Fruit fly (Drosophila melanogaster) whole organism, adult: ENCODE results near the gene CG42811.

Experiments used
- CG11617 ChIP-seq: fragments of 200-800 bp; sonication (Bioruptor generic); optimal IDR thresholded peaks from 2 replicates; lab custom pipeline; 2017; ENCODE audit warnings: mild to moderate bottlenecking, missing biosample characterization, missing genetic modification reagents, missing genetic modification characterization
- CG12768 ChIP-seq: fragments of 200-800 bp; sonication (Bioruptor generic); optimal IDR thresholded peaks from 2 replicates; lab custom pipeline; 2017; ENCODE audit warnings: missing biosample characterization, missing genetic modification characterization, mild to moderate bottlenecking, moderate library complexity, missing genetic modification reagents
- CG14711 ChIP-seq: fragments of 200-800 bp; sonication (Bioruptor generic); optimal IDR thresholded peaks from 2 replicates; lab custom pipeline; 2018; ENCODE audit warnings: missing biosample characterization, mild to moderate bottlenecking, missing genetic modification characterization, moderate library complexity
- CG1620 ChIP-seq: fragments of 200-800 bp; sonication (Bioruptor generic); optimal IDR thresholded peaks from 2 replicates; lab custom pipeline; 2016; ENCODE audit warnings: missing biosample characterization, missing genetic modification characterization
- CG33017 ChIP-seq: fragments of 200-800 bp; sonication (Bioruptor generic); optimal IDR thresholded peaks from 2 replicates; lab custom pipeline; 2018; ENCODE audit warnings: missing biosample characterization, mild to moderate bottlenecking, missing genetic modification characterization, moderate library complexity
- CG5204 ChIP-seq: fragments of 200-800 bp; sonication (Bioruptor generic); optimal IDR thresholded peaks from 2 replicates; lab custom pipeline; 2016; ENCODE audit warnings: missing biosample characterization, missing genetic modification characterization
- CG7045 ChIP-seq: fragments of 200-800 bp; sonication (Bioruptor generic); optimal IDR thresholded peaks from 2 replicates; lab custom pipeline; 2017; ENCODE audit warnings: missing biosample characterization, mild to moderate bottlenecking, missing genetic modification characterization
- CG7101 ChIP-seq: fragments of 200-800 bp; sonication (Bioruptor generic); optimal IDR thresholded peaks from 2 replicates; lab custom pipeline; 2018; ENCODE audit warnings: missing biosample characterization, mild to moderate bottlenecking, missing genetic modification characterization, moderate library complexity
- Clk ChIP-seq: fragments of 200-800 bp; sonication (Bioruptor generic); optimal IDR thresholded peaks from 2 replicates; lab custom pipeline; 2017; ENCODE audit warnings: missing biosample characterization, missing genetic modification characterization
- Crg-1 ChIP-seq: fragments of 200-800 bp; sonication (Bioruptor generic); optimal IDR thresholded peaks from 2 replicates; lab custom pipeline; 2016; ENCODE audit warnings: missing biosample characterization, missing genetic modification characterization
- Hr96 ChIP-seq: fragments of 200-800 bp; sonication (Bioruptor generic); optimal IDR thresholded peaks from 2 replicates; lab custom pipeline; 2016; ENCODE audit warnings: missing biosample characterization, missing genetic modification characterization
- Mnt ChIP-seq: fragments of 200-800 bp; sonication (Bioruptor generic); optimal IDR thresholded peaks from 2 replicates; lab custom pipeline; 2016; ENCODE audit warnings: missing biosample characterization, mild to moderate bottlenecking, missing genetic modification characterization
- bab1 ChIP-seq: fragments of 200-800 bp; sonication (Bioruptor generic); optimal IDR thresholded peaks from 3 replicates; lab custom pipeline; 2019; ENCODE audit warnings: missing biosample characterization, mild to moderate bottlenecking, missing genetic modification characterization, moderate library complexity
- cic ChIP-seq: fragments of 200-800 bp; sonication (Bioruptor generic); optimal IDR thresholded peaks from 2 replicates; lab custom pipeline; 2017; ENCODE audit warnings: missing biosample characterization, mild to moderate bottlenecking, missing genetic modification characterization, moderate library complexity
- cnc ChIP-seq, 2 experiments: fragments of >200 bp; optimal IDR thresholded peaks; 2 replicates each; lab custom pipeline; 2017
- kay ChIP-seq: fragments of 200-800 bp; sonication (Bioruptor generic); peaks from one replicate; lab custom pipeline; 2016; ENCODE audit warnings: missing biosample characterization, missing genetic modification characterization, borderline replicate concordance
- ovo ChIP-seq: fragments of 200-800 bp; sonication (Bioruptor generic); optimal IDR thresholded peaks from 2 replicates; lab custom pipeline; 2016; ENCODE audit warnings: missing biosample characterization, missing genetic modification characterization
- pad ChIP-seq: fragments of 200-800 bp; sonication (Bioruptor generic); optimal IDR thresholded peaks from 3 replicates; lab custom pipeline; 2017; ENCODE audit warnings: missing biosample characterization, missing genetic modification characterization, mild to moderate bottlenecking, moderate library complexity, missing genetic modification reagents
- tj ChIP-seq: fragments of 200-800 bp; sonication (Bioruptor generic); optimal IDR thresholded peaks from 3 replicates; lab custom pipeline; 2017; ENCODE audit warnings: missing biosample characterization, mild to moderate bottlenecking, missing genetic modification characterization, moderate library complexity
- toe ChIP-seq: fragments of 200-800 bp; sonication (Bioruptor generic); optimal IDR thresholded peaks from 2 replicates; lab custom pipeline; 2016; ENCODE audit warnings: missing biosample characterization, missing genetic modification characterization

The CG42811 gene

DNA sequence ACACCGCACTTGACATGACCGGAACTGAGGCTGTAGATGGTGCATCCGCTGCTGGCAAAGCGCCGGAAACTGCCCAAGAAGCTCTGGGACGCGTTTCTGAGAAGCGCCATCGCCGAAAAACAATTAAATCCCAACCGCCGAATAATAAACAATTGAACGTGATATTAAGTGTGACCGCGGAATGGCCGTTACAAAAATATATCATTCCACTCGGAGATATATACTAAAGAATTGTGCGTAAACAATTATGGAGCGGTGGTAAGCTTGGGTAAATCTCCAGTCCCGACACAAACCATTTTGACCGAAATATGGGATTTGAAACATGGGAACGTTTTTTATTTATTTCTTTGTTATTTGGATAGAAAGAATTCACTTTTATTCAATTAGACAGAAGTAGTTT lies 7.1 kb downstream of the CG42811 start, which contains the start of gene CG18528:
Gene CG18528 (minus strand): TSS at position 188 of the 400 bp plus-strand sequence.
- TF ChIP-seq Clk (no peak), bab1 (GFP tag; lab: Kevin White, UChicago) (peak; percentile 53)

DNA sequence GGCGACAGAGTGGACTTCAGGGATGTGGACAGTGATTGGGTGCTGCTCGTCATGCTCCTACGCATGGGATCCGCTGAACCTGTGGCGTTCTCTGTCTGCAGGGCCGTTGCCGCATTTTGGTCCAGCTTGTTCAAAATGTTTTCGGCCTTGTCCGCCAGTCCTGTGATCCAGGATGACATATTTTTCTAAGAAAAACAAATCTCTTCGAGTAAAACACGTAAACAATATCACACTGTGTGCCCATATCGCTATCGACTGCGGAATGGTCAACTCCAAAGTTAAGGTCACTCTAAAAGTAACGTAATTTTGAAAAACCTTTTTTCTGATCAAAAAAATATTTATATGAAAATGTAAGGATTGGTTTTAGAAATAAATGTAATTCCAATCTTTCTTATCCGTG lies 9.3 kb downstream of the CG42811 start, which contains the start of gene Golgin84:
Gene Golgin84 (minus strand): TSS at position 241 of the 400 bp plus-strand sequence.
- TF ChIP-seq CG7101 (tag; lab: Kevin White, UChicago) (no peak), CG11617 (GFP tag; lab: Kevin White, UChicago) (no peak), CG12768 (GFP tag; lab: Kevin White, UChicago) (no peak)

DNA sequence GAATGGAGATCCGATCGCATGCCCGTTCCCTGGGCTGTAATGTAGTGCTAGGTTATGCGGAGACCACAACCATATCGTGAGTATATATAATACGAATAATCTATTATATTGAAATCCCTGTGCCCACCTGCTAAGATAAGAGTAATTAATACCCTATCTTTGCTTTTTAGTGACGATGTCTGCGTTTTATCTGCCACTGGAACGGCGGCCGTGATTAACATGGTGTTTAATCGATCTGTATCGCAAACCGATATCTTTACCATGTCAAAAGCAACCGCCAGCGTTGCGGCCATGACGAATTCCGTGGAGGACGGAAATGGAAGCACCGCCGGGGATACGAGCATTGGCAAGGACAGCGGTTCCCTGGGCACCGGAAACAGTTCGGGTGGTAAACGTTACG lies 13.6 kb downstream of the CG42811 start:
- TF ChIP-seq CG5204 (GFP tag; lab: Kevin White, UChicago) (no peak), cic (GFP tag; lab: Kevin White, UChicago) (no peak), CG14711 (tag; lab: Kevin White, UChicago) (no peak), CG7101 (tag; lab: Kevin White, UChicago) (no peak), ovo (no peak), cnc (optimal IDR thresholded peaks at IDR 0.05; lab: Kevin White, UChicago) (no peak), CG7045 (no peak), CG11617 (GFP tag; lab: Kevin White, UChicago) (no peak), Crg-1 (no peak), CG33017 (tag; lab: Kevin White, UChicago) (no peak), kay (GFP tag; lab: Kevin White, UChicago) (no peak), tj (GFP tag; lab: Kevin White, UChicago) (no peak), pad (GFP tag; lab: Kevin White, UChicago) (no peak), toe (GFP tag; lab: Kevin White, UChicago) (no peak), bab1 (GFP tag; lab: Kevin White, UChicago) (no peak), Clk (no peak), Hr96 (GFP tag; lab: Kevin White, UChicago) (no peak), Mnt (GFP tag; lab: Kevin White, UChicago) (no peak)

DNA sequence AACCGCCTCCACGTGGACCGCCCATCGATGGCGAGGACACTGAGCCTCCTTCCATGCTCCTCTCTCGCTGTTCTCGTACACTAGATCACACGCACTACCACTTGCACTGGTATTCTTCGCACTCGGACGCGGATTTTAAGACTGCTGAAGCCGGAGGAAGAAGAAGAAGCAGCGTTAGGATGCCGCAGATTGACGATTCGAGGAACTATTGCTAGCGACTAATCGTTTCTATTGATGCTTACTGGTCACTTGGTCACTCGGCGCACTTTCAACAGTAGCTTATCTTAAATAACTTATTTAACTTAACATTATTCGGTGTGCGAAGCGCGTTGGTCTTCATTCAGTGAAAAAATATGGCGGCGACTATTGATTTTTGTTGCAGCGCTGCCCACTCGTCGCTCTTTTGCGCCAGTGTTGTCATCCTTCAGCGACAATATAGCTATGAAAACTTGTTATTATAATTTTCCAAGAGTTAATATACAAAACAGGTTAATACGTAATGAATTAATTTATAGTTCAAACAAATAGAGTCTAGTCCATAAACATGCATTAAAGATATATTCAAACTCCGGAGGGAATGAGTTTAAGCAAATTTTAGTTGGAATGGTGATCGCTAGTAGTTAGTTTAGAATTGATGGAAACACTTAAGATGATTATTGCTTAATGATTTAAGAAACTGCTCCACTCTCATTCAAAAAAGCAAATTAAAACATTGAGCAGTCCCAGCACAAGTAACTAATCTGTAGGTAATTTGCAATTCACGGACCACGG lies 18.4 kb downstream of the CG42811 start, which contains the start of the genes CG5746 and CG6454:
Gene CG5746 (minus strand): TSS at position 372 of the 771 bp plus-strand sequence.
Gene CG6454 (plus strand): TSS at position 763 of the 771 bp plus-strand sequence.
- TF ChIP-seq Mnt (GFP tag; lab: Kevin White, UChicago) (peak; percentile 48), CG11617 (GFP tag; lab: Kevin White, UChicago) (peak; percentile 66), CG7101 (tag; lab: Kevin White, UChicago) (peak; percentile 59), pad (GFP tag; lab: Kevin White, UChicago) (peak; percentile 14), bab1 (GFP tag; lab: Kevin White, UChicago) (peak; percentile 23), Hr96 (GFP tag; lab: Kevin White, UChicago) (peak; percentile 46), Clk (no peak), CG5204 (GFP tag; lab: Kevin White, UChicago) (no peak), CG12768 (GFP tag; lab: Kevin White, UChicago) (peak; percentile 19), cnc (optimal IDR thresholded peaks at IDR 0.05; lab: Kevin White, UChicago) (no peak), ovo (peak; percentile 19), CG14711 (tag; lab: Kevin White, UChicago) (peak; percentile 93), CG1620 (peak; percentile 31), CG33017 (tag; lab: Kevin White, UChicago) (no peak), Crg-1 (no peak)

DNA sequence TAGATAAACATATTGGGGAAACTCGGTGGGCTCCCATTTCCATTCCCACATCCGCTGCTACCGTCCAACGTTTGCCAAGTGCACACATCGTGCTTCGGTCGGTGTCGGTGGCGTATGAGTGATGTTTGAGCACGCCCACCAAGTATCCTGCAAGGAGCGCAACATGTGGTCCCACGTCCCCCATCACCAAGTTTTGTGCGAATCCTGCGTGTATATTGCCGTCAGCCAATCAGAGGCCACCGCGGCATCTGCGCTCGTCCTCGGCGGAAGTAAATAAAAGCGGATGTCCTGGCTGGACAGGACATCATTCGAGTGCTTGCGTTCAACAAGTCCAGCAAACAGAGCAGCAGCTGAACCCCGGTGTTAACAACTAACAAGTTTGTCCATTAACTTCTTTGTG lies 25.8 kb downstream of the CG42811 start, which contains the start of gene Ms:
Gene Ms (plus strand): TSS at position 301 of the 400 bp plus-strand sequence.
- no peak for TF ChIP-seq pad (GFP tag; lab: Kevin White, UChicago)
- TF ChIP-seq toe (GFP tag; lab: Kevin White, UChicago) = no peak
- no peak for TF ChIP-seq tj (GFP tag; lab: Kevin White, UChicago)
- TF ChIP-seq Clk = no peak
- no peak for TF ChIP-seq CG11617 (GFP tag; lab: Kevin White, UChicago)
- no peak for TF ChIP-seq CG12768 (GFP tag; lab: Kevin White, UChicago)
- TF ChIP-seq Crg-1 = no peak
- no peak for TF ChIP-seq CG33017 (tag; lab: Kevin White, UChicago)
- TF ChIP-seq kay (GFP tag; lab: Kevin White, UChicago) = no peak
- TF ChIP-seq CG5204 (GFP tag; lab: Kevin White, UChicago) = no peak
- TF ChIP-seq Hr96 (GFP tag; lab: Kevin White, UChicago) = no peak

DNA sequence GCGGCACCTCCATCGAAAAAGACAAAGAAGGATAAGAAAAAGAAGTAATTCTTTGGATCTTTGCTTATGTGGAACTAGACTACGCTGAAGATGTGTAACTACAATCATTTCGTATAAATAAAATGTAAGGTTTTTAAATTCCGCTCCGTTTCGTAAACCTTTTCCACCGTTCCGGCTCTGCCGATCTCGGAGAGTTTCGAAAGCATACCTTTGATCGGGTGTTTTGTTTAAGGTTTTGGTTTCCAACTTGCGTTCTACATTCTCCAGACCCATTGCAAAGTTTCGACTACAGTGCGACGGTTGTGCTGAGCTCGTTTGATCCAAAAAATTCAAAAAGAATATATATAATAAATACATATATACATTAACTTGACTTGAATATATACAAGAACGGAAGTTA lies 30.4 kb downstream of the CG42811 start, which contains the start of gene CG6432:
Gene CG6432 (plus strand): TSS at position 301 of the 400 bp plus-strand sequence.
- TF ChIP-seq Clk (no peak), CG1620 (no peak), CG5204 (GFP tag; lab: Kevin White, UChicago) (no peak), CG12768 (GFP tag; lab: Kevin White, UChicago) (no peak)
